Fruit fly (Drosophila melanogaster) whole organism, pupa: ENCODE data around the gene siz.

ENCODE experiments used
- CG10348 ChIP-seq: fragments of 200-800 bp; sonication (Bioruptor generic); IDR thresholded peaks from 2 replicates; pipeline ENCODE4 v1.3.6; 2022; ENCODE audit warnings: missing biosample characterization, missing genetic modification characterization
- CG14655 ChIP-seq: fragments of 200-800 bp; sonication (Bioruptor generic); optimal IDR thresholded peaks from 3 replicates; lab custom pipeline; 2017; ENCODE audit warnings: mild to moderate bottlenecking, missing biosample characterization, missing genetic modification reagents, missing genetic modification characterization
- CG15710 ChIP-seq: fragments of 200-800 bp; sonication (Bioruptor generic); optimal IDR thresholded peaks from 2 replicates; lab custom pipeline; 2018; ENCODE audit warnings: missing biosample characterization, mild to moderate bottlenecking, missing genetic modification characterization, moderate library complexity
- CG4496 ChIP-seq: fragments of 200-800 bp; sonication (Bioruptor generic); IDR thresholded peaks from 3 replicates; pipeline ENCODE4 v1.3.6; 2022; ENCODE audit warnings: missing biosample characterization, missing genetic modification characterization
- CG8301 ChIP-seq: fragments of 200-800 bp; sonication (Bioruptor generic); optimal IDR thresholded peaks from 2 replicates; lab custom pipeline; 2018; ENCODE audit warnings: missing biosample characterization, mild to moderate bottlenecking, missing genetic modification characterization
- D1 ChIP-seq: fragments of 200-800 bp; sonication (Bioruptor generic); optimal IDR thresholded peaks from 2 replicates; lab custom pipeline; 2018; ENCODE audit warnings: missing biosample characterization, mild to moderate bottlenecking, missing genetic modification characterization, moderate library complexity
- EcR ChIP-seq: fragments of 200-800 bp; sonication (Bioruptor generic); optimal IDR thresholded peaks from 3 replicates; lab custom pipeline; 2019; ENCODE audit warnings: missing biosample characterization, missing genetic modification characterization, mild to moderate bottlenecking, moderate library complexity, missing genetic modification reagents

- TF ChIP-seq CG4496 (GFP tag; lab: Robert Waterston, UW) (no peak), EcR (GFP tag; lab: Kevin White, UChicago) (no peak), CG14655 (GFP tag; lab: Kevin White, UChicago) (no peak), CG8301 (tag; lab: Kevin White, UChicago) (no peak), CG10348 (GFP tag; lab: Robert Waterston, UW) (no peak), D1 (tag; lab: Kevin White, UChicago) (no peak), CG15710 (tag; lab: Kevin White, UChicago) (no peak)
Measured at dm6 chr3L:21034103-21034280, 343 bp upstream of the siz start, which contains the start of gene CG10581.
